Fruit fly (Drosophila melanogaster) whole organism, pupa: Measurements from ENCODE around the gene sty.

ENCODE experiments used
- CG15710 ChIP-seq: fragments of 200-800 bp; sonication (Bioruptor generic); optimal IDR thresholded peaks from 2 replicates; lab custom pipeline; 2018; ENCODE audit warnings: missing biosample characterization, mild to moderate bottlenecking, missing genetic modification characterization, moderate library complexity
- D1 ChIP-seq: fragments of 200-800 bp; sonication (Bioruptor generic); optimal IDR thresholded peaks from 2 replicates; lab custom pipeline; 2018; ENCODE audit warnings: missing biosample characterization, mild to moderate bottlenecking, missing genetic modification characterization, moderate library complexity
- EcR ChIP-seq: fragments of 200-800 bp; sonication (Bioruptor generic); optimal IDR thresholded peaks from 3 replicates; lab custom pipeline; 2019; ENCODE audit warnings: missing biosample characterization, missing genetic modification characterization, mild to moderate bottlenecking, moderate library complexity, missing genetic modification reagents
- fd96Ca ChIP-seq: fragments of 200-800 bp; sonication (Bioruptor generic); IDR thresholded peaks from 3 replicates; pipeline ENCODE4 v1.3.6; 2022; ENCODE audit warnings: missing biosample characterization, missing genetic modification characterization

- TF ChIP-seq D1 (no peak), fd96Ca (GFP tag; lab: Robert Waterston, UW) (no peak), CG15710 (tag; lab: Kevin White, UChicago) (no peak), EcR (GFP tag; lab: Kevin White, UChicago) (no peak)
Observed at dm6 chr3L:3369256-3369655, 55.5 kb downstream of the sty start, which contains the start of gene Drs.
